Worm (Caenorhabditis elegans): ENCODE data around the gene pelo-1.

Gene pelo-1

ce11 chrIII:4194349-4195110 lies 9.5 kb downstream of the pelo-1 start:
- TF ChIP-seq dao-5 (tag; optimal IDR thresholded peaks at IDR 0.05) (no peak), him-1 (tag; optimal IDR thresholded peaks at IDR 0.05) (no peak), W03F9.2 (tag; optimal IDR thresholded peaks at IDR 0.05) (no peak)

ce11 chrIII:4193659-4194103 lies 10.3 kb downstream of the pelo-1 start, which contains the start of gene xbp-1:
Gene xbp-1, plus strand, starts transcription at chrIII:4193809.
- TF ChIP-seq him-1 (tag; optimal IDR thresholded peaks at IDR 0.05) (peak; percentile 63), dao-5 (tag; optimal IDR thresholded peaks at IDR 0.05) (no peak), W03F9.2 (tag; optimal IDR thresholded peaks at IDR 0.05) (peak; percentile 84)

- TF ChIP-seq dao-5 (tag; optimal IDR thresholded peaks at IDR 0.05): no peak
- TF ChIP-seq W03F9.2 (tag; optimal IDR thresholded peaks at IDR 0.05): peak; percentile 30
- no peak for TF ChIP-seq him-1 (tag; optimal IDR thresholded peaks at IDR 0.05)
These were observed 12.9 kb downstream of the pelo-1 start, which contains the start of gene dnj-16 for ce11 chrIII:4191091-4191638. Gene dnj-16, plus strand, starts transcription at chrIII:4191141.

- TF ChIP-seq dao-5 (tag; optimal IDR thresholded peaks at IDR 0.05) (no peak), him-1 (tag; optimal IDR thresholded peaks at IDR 0.05) (no peak), W03F9.2 (tag; optimal IDR thresholded peaks at IDR 0.05) (no peak)
These were observed 13.8 kb downstream of the pelo-1 start, which contains the start of gene spp-28 for ce11 chrIII:4190241-4190640. Gene spp-28, minus strand, starts transcription at chrIII:4190341.

- TF ChIP-seq dao-5 (tag; optimal IDR thresholded peaks at IDR 0.05) (no peak), W03F9.2 (tag; optimal IDR thresholded peaks at IDR 0.05) (no peak), him-1 (tag; optimal IDR thresholded peaks at IDR 0.05) (no peak)
These were observed 14.4 kb downstream of the pelo-1 start for ce11 chrIII:4189602-4190001.

ce11 chrIII:4187845-4188244 lies 16.2 kb downstream of the pelo-1 start, which contains the start of gene R74.2:
Gene R74.2, plus strand, starts transcription at chrIII:4188160.
- TF ChIP-seq W03F9.2 (tag; optimal IDR thresholded peaks at IDR 0.05) (no peak), dao-5 (tag; optimal IDR thresholded peaks at IDR 0.05) (no peak), him-1 (tag; optimal IDR thresholded peaks at IDR 0.05) (no peak)

ce11 chrIII:4186751-4187309 lies 17.2 kb downstream of the pelo-1 start, which contains the start of gene lars-1:
Gene lars-1, minus strand, starts transcription at chrIII:4186801.
- no peak for TF ChIP-seq him-1 (tag; optimal IDR thresholded peaks at IDR 0.05)
- no peak for TF ChIP-seq W03F9.2 (tag; optimal IDR thresholded peaks at IDR 0.05)
- no peak for TF ChIP-seq dao-5 (tag; optimal IDR thresholded peaks at IDR 0.05)

ce11 chrIII:4181338-4181737 lies 22.7 kb downstream of the pelo-1 start, which contains the start of gene C16C10.1:
Gene C16C10.1, minus strand, starts transcription at chrIII:4181438.
- no peak for TF ChIP-seq W03F9.2 (tag; optimal IDR thresholded peaks at IDR 0.05)
- no peak for TF ChIP-seq dao-5 (tag; optimal IDR thresholded peaks at IDR 0.05)
- no peak for TF ChIP-seq him-1 (tag; optimal IDR thresholded peaks at IDR 0.05)

- no peak for TF ChIP-seq him-1 (tag; optimal IDR thresholded peaks at IDR 0.05)
- TF ChIP-seq W03F9.2 (tag; optimal IDR thresholded peaks at IDR 0.05): no peak
- TF ChIP-seq dao-5 (tag; optimal IDR thresholded peaks at IDR 0.05): no peak
These were observed 25.5 kb downstream of the pelo-1 start, which contains the start of gene C16C10.2 for ce11 chrIII:4178564-4178963. Gene C16C10.2, minus strand, starts transcription at chrIII:4178664.

ce11 chrIII:4176109-4176596 lies 27.9 kb downstream of the pelo-1 start, which contains the start of the genes hrde-1 and C16C10.13:
Gene hrde-1, minus strand, starts transcription at chrIII:4176159.
Gene C16C10.13, plus strand, starts transcription at chrIII:4176440.
- TF ChIP-seq dao-5 (tag; optimal IDR thresholded peaks at IDR 0.05) (no peak), W03F9.2 (tag; optimal IDR thresholded peaks at IDR 0.05) (peak; percentile 75)

ce11 chrIII:4175489-4175888 lies 28.5 kb downstream of the pelo-1 start:
- TF ChIP-seq W03F9.2 (tag; optimal IDR thresholded peaks at IDR 0.05): no peak
- TF ChIP-seq dao-5 (tag; optimal IDR thresholded peaks at IDR 0.05): no peak
- no peak for TF ChIP-seq him-1 (tag; optimal IDR thresholded peaks at IDR 0.05)

- TF ChIP-seq dao-5 (tag; optimal IDR thresholded peaks at IDR 0.05): no peak
- no peak for TF ChIP-seq W03F9.2 (tag; optimal IDR thresholded peaks at IDR 0.05)
- TF ChIP-seq him-1 (tag; optimal IDR thresholded peaks at IDR 0.05): no peak
These were observed 31.8 kb downstream of the pelo-1 start for ce11 chrIII:4172210-4172609.

- TF ChIP-seq him-1 (tag; optimal IDR thresholded peaks at IDR 0.05): peak; percentile 45
- peak; percentile 43 for TF ChIP-seq dao-5 (tag; optimal IDR thresholded peaks at IDR 0.05)
- TF ChIP-seq W03F9.2 (tag; optimal IDR thresholded peaks at IDR 0.05): peak; percentile 69
These were observed 33.1 kb downstream of the pelo-1 start, which contains the start of the genes rnf-121 and C16C10.4 for ce11 chrIII:4170903-4171377. Gene rnf-121, minus strand, starts transcription at chrIII:4170953. Gene C16C10.4, plus strand, starts transcription at chrIII:4171336.

Measured in whole organism, L4/young adult.